Worm (Caenorhabditis elegans) whole organism, dauer: ENCODE measurements around the gene clec-80.

ENCODE experiments used
- unc-62 ChIP-seq: sonication (generic microtip); optimal IDR thresholded peaks from 2 replicates; lab custom pipeline; 2017; ENCODE audit warnings: missing biosample characterization, missing genetic modification reagents, missing genetic modification characterization

The clec-80 gene

ce11 chrIV:2849269-2849668 lies 25.7 kb downstream of the clec-80 start:
- no peak for TF ChIP-seq unc-62 (GFP tag; lab: Kevin White, UChicago)

- TF ChIP-seq unc-62 (GFP tag; lab: Kevin White, UChicago), result no peak
Observed at ce11 chrIV:2850586-2850985, 27.0 kb downstream of the clec-80 start, which contains the start of gene clec-85. Gene clec-85, plus strand, starts transcription at chrIV:2850886.

ce11 chrIV:2851625-2852024 lies 28.1 kb downstream of the clec-80 start:
- no peak for TF ChIP-seq unc-62 (GFP tag; lab: Kevin White, UChicago)

- no peak for TF ChIP-seq unc-62 (GFP tag; lab: Kevin White, UChicago)
Observed at ce11 chrIV:2853164-2853563, 29.6 kb downstream of the clec-80 start, which contains the start of gene Y54G2A.49. Gene Y54G2A.49, minus strand, starts transcription at chrIV:2853264.

- TF ChIP-seq unc-62 (GFP tag; lab: Kevin White, UChicago), result no peak
Observed at ce11 chrIV:2854161-2854560, 30.6 kb downstream of the clec-80 start.

- no peak for TF ChIP-seq unc-62 (GFP tag; lab: Kevin White, UChicago)
Observed at ce11 chrIV:2855056-2855752, 31.7 kb downstream of the clec-80 start.

- TF ChIP-seq unc-62 (GFP tag; lab: Kevin White, UChicago), result no peak
Observed at ce11 chrIV:2858734-2859133, 35.2 kb downstream of the clec-80 start.

- no peak for TF ChIP-seq unc-62 (GFP tag; lab: Kevin White, UChicago)
Observed at ce11 chrIV:2864743-2865142, 41.2 kb downstream of the clec-80 start, which contains the start of gene Y54G2A.16. Gene Y54G2A.16, minus strand, starts transcription at chrIV:2864843.
